Fruit fly (Drosophila melanogaster): ENCODE data around the gene ATPsynCF6.

dm6 chr3R:23373403-23373802, 17.5 kb upstream of the ATPsynCF6 start, which contains the start of gene CG42828:
- TF ChIP-seq Clk (GFP tag; optimal IDR thresholded peaks at IDR 0.05) (no peak), CG14711 (tag; optimal IDR thresholded peaks at IDR 0.05) (no peak), CG7101 (tag; optimal IDR thresholded peaks at IDR 0.05) (no peak), CG12768 (GFP tag; optimal IDR thresholded peaks at IDR 0.05) (no peak), pad (GFP tag; optimal IDR thresholded peaks at IDR 0.05) (no peak), Hr96 (GFP tag; optimal IDR thresholded peaks at IDR 0.05) (no peak), toe (GFP tag; optimal IDR thresholded peaks at IDR 0.05) (no peak), CG1620 (GFP tag; optimal IDR thresholded peaks at IDR 0.05) (no peak), CG5204 (GFP tag; optimal IDR thresholded peaks at IDR 0.05) (no peak), Crg-1 (GFP tag; optimal IDR thresholded peaks at IDR 0.05) (no peak), cic (GFP tag; optimal IDR thresholded peaks at IDR 0.05) (no peak), kay (GFP tag; ENCODE audit: borderline replicate concordance) (no peak)

Data from whole organism, adult.